Fruit fly (Drosophila melanogaster) whole organism, prepupa: ENCODE data around the gene stc.

Source experiments
- Blimp-1 ChIP-seq: fragments of 200-800 bp; sonication (Bioruptor generic); optimal IDR thresholded peaks from 3 replicates; lab custom pipeline; 2017; ENCODE audit warnings: missing biosample characterization, missing genetic modification characterization, mild to moderate bottlenecking, moderate library complexity, missing genetic modification reagents
- CG10631 ChIP-seq: fragments of 200-800 bp; sonication (Bioruptor generic); optimal IDR thresholded peaks from 2 replicates; lab custom pipeline; 2016; ENCODE audit warnings: missing biosample characterization, missing genetic modification characterization
- CG10669 ChIP-seq: fragments of 200-800 bp; sonication (Bioruptor generic); optimal IDR thresholded peaks from 3 replicates; lab custom pipeline; 2018; ENCODE audit warnings: missing biosample characterization, mild to moderate bottlenecking, missing genetic modification characterization, moderate library complexity
- CG11294 ChIP-seq: fragments of 200-800 bp; sonication (Bioruptor generic); IDR thresholded peaks from 2 replicates; pipeline ENCODE4 v1.3.6; 2022; ENCODE audit warnings: missing biosample characterization, missing genetic modification characterization
- CG11762 ChIP-seq: fragments of 200-800 bp; sonication (Bioruptor generic); optimal IDR thresholded peaks from 3 replicates; lab custom pipeline; 2016; ENCODE audit warnings: missing biosample characterization, missing genetic modification characterization; ENCODE audit not compliant: insufficient read depth
- CG11902 ChIP-seq: fragments of 200-800 bp; sonication (Bioruptor generic); optimal IDR thresholded peaks from 3 replicates; lab custom pipeline; 2016; ENCODE audit warnings: missing biosample characterization, missing genetic modification characterization
- CG15336 ChIP-seq: fragments of 200-800 bp; sonication (Bioruptor generic); IDR thresholded peaks from 2 replicates; pipeline ENCODE4 v1.3.6; 2022; ENCODE audit warnings: missing biosample characterization, missing genetic modification characterization
- CG16779 ChIP-seq: fragments of 200-800 bp; sonication (Bioruptor generic); optimal IDR thresholded peaks from 3 replicates; lab custom pipeline; 2017; ENCODE audit warnings: missing biosample characterization, mild to moderate bottlenecking, missing genetic modification characterization
- CG3032 ChIP-seq: fragments of 200-800 bp; optimal IDR thresholded peaks from 2 replicates; lab custom pipeline; 2019; ENCODE audit warnings: missing biosample characterization, mild to moderate bottlenecking, missing genetic modification characterization, moderate library complexity
- CG32006 ChIP-seq: fragments of 200-800 bp; sonication (Bioruptor generic); optimal IDR thresholded peaks from 3 replicates; lab custom pipeline; 2017; ENCODE audit warnings: missing biosample characterization, mild to moderate bottlenecking, missing genetic modification characterization
- CG34406 ChIP-seq: fragments of 200-800 bp; sonication (Bioruptor generic); optimal IDR thresholded peaks from 3 replicates; lab custom pipeline; 2016; ENCODE audit warnings: missing biosample characterization, missing genetic modification characterization
- CG4318 ChIP-seq: fragments of 200-800 bp; sonication (Bioruptor generic); optimal IDR thresholded peaks from 3 replicates; lab custom pipeline; 2017; ENCODE audit warnings: missing biosample characterization, mild to moderate bottlenecking, missing genetic modification characterization
- CG6163 ChIP-seq: fragments of 200-800 bp; sonication (Bioruptor generic); IDR thresholded peaks from 3 replicates; pipeline ENCODE4 v1.3.6; 2022; ENCODE audit warnings: missing biosample characterization, missing genetic modification characterization
- CG6792 ChIP-seq: fragments of 200-800 bp; sonication (Bioruptor generic); optimal IDR thresholded peaks from 3 replicates; lab custom pipeline; 2016; ENCODE audit warnings: missing biosample characterization, missing genetic modification characterization
- CG7368 ChIP-seq: fragments of 200-800 bp; sonication (Bioruptor generic); optimal IDR thresholded peaks from 3 replicates; lab custom pipeline; 2016; ENCODE audit warnings: missing biosample characterization, missing genetic modification characterization
- Eip78C ChIP-seq: fragments of 200-800 bp; sonication (Bioruptor generic); peaks from one replicate; lab custom pipeline; 2016; ENCODE audit warnings: missing biosample characterization, missing genetic modification characterization
- Eip93F ChIP-seq: fragments of 200-800 bp; sonication (Bioruptor generic); optimal IDR thresholded peaks from 2 replicates; lab custom pipeline; 2016; ENCODE audit warnings: missing biosample characterization, mild to moderate bottlenecking, missing genetic modification characterization
- Hr39 ChIP-seq: fragments of 200-800 bp; sonication (Bioruptor generic); optimal IDR thresholded peaks from 2 replicates; lab custom pipeline; 2016; ENCODE audit warnings: missing biosample characterization, missing genetic modification characterization
- Hr4 ChIP-seq: fragments of 200-800 bp; sonication (Bioruptor generic); optimal IDR thresholded peaks from 3 replicates; lab custom pipeline; 2016; ENCODE audit warnings: missing biosample characterization, missing genetic modification characterization
- Lpt ChIP-seq: fragments of 200-800 bp; sonication (Bioruptor generic); optimal IDR thresholded peaks from 3 replicates; lab custom pipeline; 2016; ENCODE audit warnings: missing biosample characterization, missing genetic modification characterization
- Met ChIP-seq: fragments of 200-800 bp; sonication (Bioruptor generic); optimal IDR thresholded peaks from 3 replicates; lab custom pipeline; 2016; ENCODE audit warnings: missing biosample characterization, missing genetic modification characterization
- Sox102F ChIP-seq: fragments of 200-800 bp; sonication (Bioruptor generic); optimal IDR thresholded peaks from 2 replicates; lab custom pipeline; 2016; ENCODE audit warnings: missing biosample characterization, mild to moderate bottlenecking, missing genetic modification characterization
- Sox15 ChIP-seq: fragments of 200-800 bp; sonication (Bioruptor generic); optimal IDR thresholded peaks from 3 replicates; lab custom pipeline; 2016; ENCODE audit warnings: missing biosample characterization, missing genetic modification characterization
- acj6 ChIP-seq: fragments of 200-800 bp; sonication (Bioruptor generic); optimal IDR thresholded peaks from 3 replicates; lab custom pipeline; 2016; ENCODE audit warnings: missing biosample characterization, missing genetic modification characterization
- cyc ChIP-seq: fragments of 200-800 bp; sonication (Bioruptor generic); optimal IDR thresholded peaks from 3 replicates; lab custom pipeline; 2016; ENCODE audit warnings: missing biosample characterization, missing genetic modification characterization
- net ChIP-seq: fragments of 200-800 bp; sonication (Bioruptor generic); optimal IDR thresholded peaks from 3 replicates; lab custom pipeline; 2016; ENCODE audit warnings: missing biosample characterization, missing genetic modification characterization
- spab ChIP-seq: fragments of 200-800 bp; sonication (Bioruptor generic); optimal IDR thresholded peaks from 2 replicates; lab custom pipeline; 2017; ENCODE audit warnings: missing biosample characterization, mild to moderate bottlenecking, missing genetic modification characterization, missing genetic modification reagents
- ss ChIP-seq, 2 experiments: fragments of 200-800 bp; sonication (Bioruptor generic); optimal IDR thresholded peaks; 2 replicates in 1 of 2; 3 replicates in 1 of 2; lab custom pipeline; 2017 to 2018; ENCODE audit warnings: mild to moderate bottlenecking in 2 of 2, missing biosample characterization in 2 of 2, missing genetic modification characterization in 2 of 2, moderate library complexity in 1 of 2
- svp ChIP-seq: fragments of 200-800 bp; sonication (Bioruptor generic); peaks from one replicate; lab custom pipeline; 2016; ENCODE audit warnings: missing biosample characterization, missing genetic modification characterization
- topi ChIP-seq: fragments of 200-800 bp; sonication (Bioruptor generic); optimal IDR thresholded peaks from 3 replicates; lab custom pipeline; 2016; ENCODE audit warnings: missing biosample characterization, missing genetic modification characterization

stc gene

DNA sequence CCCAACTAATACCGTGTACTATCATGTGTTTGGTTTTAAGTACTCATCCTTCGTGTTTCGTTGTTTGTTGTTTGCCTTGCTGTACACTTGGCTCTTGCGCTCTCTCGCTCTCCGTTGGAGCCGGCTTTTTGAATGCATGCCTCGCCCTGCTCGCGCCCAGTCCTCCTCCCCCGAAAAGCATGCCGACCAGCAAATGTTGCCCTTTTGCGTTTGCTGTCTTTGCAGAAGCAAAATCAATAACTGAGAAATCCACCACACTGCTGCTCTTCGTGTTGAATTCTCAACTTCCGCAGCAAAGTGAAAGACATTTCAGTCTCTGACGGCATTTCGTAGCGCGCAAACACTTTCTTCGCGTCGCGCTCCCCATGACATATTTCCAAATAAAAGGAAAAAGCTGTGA, 38.8 kb upstream of the stc start, which contains the start of gene wwk:
Gene wwk, plus strand, starts transcription at position 312 of the 400 bp plus-strand sequence.
- TF ChIP-seq Eip93F (GFP tag; lab: Kevin White, UChicago) (no peak), svp (peak; percentile 18)

DNA sequence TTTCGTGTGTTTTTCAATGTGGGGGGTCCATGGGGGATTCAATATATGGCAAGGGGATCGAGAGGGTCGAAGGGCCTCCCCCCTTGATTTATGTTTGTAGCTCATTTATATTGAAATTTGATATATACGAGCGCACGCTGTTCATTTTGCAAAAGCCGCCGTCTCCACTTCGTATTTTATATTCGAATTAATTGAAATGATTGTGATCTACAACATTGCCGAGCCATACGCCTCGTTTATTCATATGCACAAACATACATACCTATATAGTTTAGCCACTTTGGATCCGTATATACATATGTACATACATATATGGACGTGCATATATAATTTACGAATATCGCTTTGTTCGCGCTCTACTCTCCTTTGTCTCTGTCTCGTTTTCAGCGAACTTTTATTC, 7.2 kb upstream of the stc start:
- TF ChIP-seq svp (peak; percentile 52), CG7368 (GFP tag; lab: Kevin White, UChicago) (no peak)

DNA sequence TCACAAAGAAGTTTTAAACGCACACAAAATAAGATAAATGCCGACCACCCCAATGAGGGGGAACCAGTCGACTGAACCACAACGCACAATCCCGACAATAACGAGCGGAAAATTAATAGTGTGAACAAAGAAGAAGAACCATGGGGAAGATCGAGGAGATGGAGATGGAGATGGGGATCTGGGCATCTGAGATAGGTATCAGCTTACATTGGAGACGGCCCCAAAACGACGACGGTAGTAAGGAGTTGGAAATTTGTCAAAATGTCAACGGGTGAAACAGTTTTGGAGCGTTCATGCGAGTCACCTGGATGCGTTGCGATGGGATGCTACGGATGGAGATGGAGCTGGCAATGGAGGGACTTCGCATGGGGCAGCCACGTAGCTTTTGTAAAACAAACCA, 6.0 kb upstream of the stc start:
- TF ChIP-seq acj6 (GFP tag; lab: Kevin White, UChicago) (no peak), CG34406 (GFP tag; lab: Kevin White, UChicago) (no peak), CG6792 (GFP tag; lab: Kevin White, UChicago) (no peak), CG32006 (no peak), CG4318 (GFP tag; lab: Kevin White, UChicago) (no peak), Sox15 (GFP tag; lab: Kevin White, UChicago) (no peak), Lpt (no peak), Met (GFP tag; lab: Kevin White, UChicago) (no peak), Hr4 (GFP tag; lab: Kevin White, UChicago) (no peak), CG10669 (GFP tag; lab: Kevin White, UChicago) (no peak), CG11762 (GFP tag; lab: Kevin White, UChicago) (no peak), net (GFP tag; lab: Kevin White, UChicago) (no peak), CG15336 (GFP tag; lab: Robert Waterston, UW) (no peak), CG16779 (no peak), CG11294 (GFP tag; lab: Robert Waterston, UW) (no peak), CG3032 (tag; lab: Kevin White, UChicago) (no peak)

DNA sequence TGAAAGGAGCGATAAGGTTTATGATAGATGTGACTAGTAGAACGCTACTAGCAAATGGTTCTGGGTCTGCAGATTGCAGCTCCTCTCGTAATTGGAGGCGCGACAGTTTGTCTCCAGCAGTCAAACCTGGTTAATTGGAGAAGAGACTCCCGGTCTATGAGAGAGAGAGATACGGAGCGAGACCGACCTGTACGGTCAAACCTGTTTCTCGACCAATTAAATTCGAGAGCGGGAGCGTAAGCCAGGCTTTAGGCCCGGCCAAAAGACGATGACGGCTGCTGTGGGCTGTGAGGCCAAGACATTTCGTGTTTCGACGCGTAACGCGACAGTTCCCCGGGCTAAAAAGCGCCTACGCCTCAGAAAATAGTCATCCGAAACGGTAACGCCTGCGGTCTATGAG, 4.1 kb upstream of the stc start, which contains the start of gene CG15269:
Gene CG15269, plus strand, starts transcription at position 261 of the 400 bp plus-strand sequence.
- TF ChIP-seq Blimp-1 (GFP tag; lab: Kevin White, UChicago) (no peak), ss (GFP tag; optimal IDR thresholded peaks at IDR 0.05; lab: Kevin White, UChicago) (no peak), spab (GFP tag; lab: Kevin White, UChicago) (no peak), CG10631 (GFP tag; lab: Kevin White, UChicago) (no peak), CG15336 (GFP tag; lab: Robert Waterston, UW) (no peak), Sox102F (GFP tag; lab: Kevin White, UChicago) (no peak)
- TF ChIP-seq, all 60 proteins: peak for 0

dm6 chr2L:15111276-15111675, 2.0 kb upstream of the stc start:
- TF ChIP-seq Hr39 (GFP tag; lab: Kevin White, UChicago) (no peak), CG7368 (GFP tag; lab: Kevin White, UChicago) (no peak), acj6 (GFP tag; lab: Kevin White, UChicago) (no peak), topi (GFP tag; lab: Kevin White, UChicago) (no peak), CG11902 (GFP tag; lab: Kevin White, UChicago) (no peak), CG11762 (GFP tag; lab: Kevin White, UChicago) (no peak), Sox102F (GFP tag; lab: Kevin White, UChicago) (no peak), Eip93F (GFP tag; lab: Kevin White, UChicago) (no peak)

dm6 chr2L:15117995-15118394, 4.7 kb downstream of the stc start:
- TF ChIP-seq cyc (GFP tag; lab: Kevin White, UChicago): peak; percentile 34
- peak; percentile 5 for TF ChIP-seq topi (GFP tag; lab: Kevin White, UChicago)
- no peak for TF ChIP-seq CG11294 (GFP tag; lab: Robert Waterston, UW)
- peak; percentile 14 for TF ChIP-seq Eip78C (GFP tag; lab: Kevin White, UChicago)
- TF ChIP-seq CG6163 (GFP tag; lab: Robert Waterston, UW): no peak
- TF ChIP-seq CG15336 (GFP tag; lab: Robert Waterston, UW): no peak
- TF ChIP-seq, all 60 proteins: peak for 3
